Worm (Caenorhabditis elegans): ENCODE data around the gene col-177.

The col-177 gene

ce11 chrX:11042777-11043176 is 41.1 kb upstream of the col-177 start, which contains the start of gene C09F12.3:
TSS of gene C09F12.3 (minus strand) at chrX:11042877.
- TF ChIP-seq akir-1 (GFP tag; optimal IDR thresholded peaks at IDR 0.05) (no peak), lag-1 (GFP tag; IDR thresholded peaks at IDR 0.05) (no peak), zim-3 (tag; optimal IDR thresholded peaks at IDR 0.05) (no peak), rcor-1 (GFP tag; IDR thresholded peaks at IDR 0.05) (no peak), hrde-1 (tag; optimal IDR thresholded peaks at IDR 0.05; ENCODE audit: borderline replicate concordance) (no peak), nhr-80 (tag; optimal IDR thresholded peaks at IDR 0.05) (no peak), unc-130 (GFP tag; optimal IDR thresholded peaks at IDR 0.05) (no peak), C17E4.6 (GFP tag; IDR thresholded peaks at IDR 0.05) (no peak), madf-10 (tag; optimal IDR thresholded peaks at IDR 0.05) (no peak), tbx-9 (tag; optimal IDR thresholded peaks at IDR 0.05; ENCODE audit: borderline replicate concordance) (no peak), ztf-3 (GFP tag; optimal IDR thresholded peaks at IDR 0.05) (no peak), F22D6.2 (tag; optimal IDR thresholded peaks at IDR 0.05) (no peak), madf-6 (GFP tag; IDR thresholded peaks at IDR 0.05) (no peak), ZK185.1 (tag; optimal IDR thresholded peaks at IDR 0.05; ENCODE audit: poor library complexity, severe bottlenecking) (no peak), gei-17 (GFP tag; optimal IDR thresholded peaks at IDR 0.05) (no peak), T26A5.8 (tag; optimal IDR thresholded peaks at IDR 0.05) (no peak)

- TF ChIP-seq mcd-1 (GFP tag; IDR thresholded peaks at IDR 0.05) (no peak), K11D2.4 (GFP tag; IDR thresholded peaks at IDR 0.05) (no peak), snpc-3.4 (tag; optimal IDR thresholded peaks at IDR 0.05) (no peak), zim-3 (tag; optimal IDR thresholded peaks at IDR 0.05) (no peak), B0261.1 (tag; optimal IDR thresholded peaks at IDR 0.05) (no peak), nhr-27 (tag; optimal IDR thresholded peaks at IDR 0.05) (no peak), rec-8 (tag; optimal IDR thresholded peaks at IDR 0.05) (no peak), ztf-26 (tag; optimal IDR thresholded peaks at IDR 0.05) (no peak), ztf-22 (GFP tag; optimal IDR thresholded peaks at IDR 0.05) (no peak), mel-28 (tag; optimal IDR thresholded peaks at IDR 0.05; ENCODE audit: borderline replicate concordance) (no peak)
Observed at ce11 chrX:11038221-11038620, 36.6 kb upstream of the col-177 start.

ce11 chrX:11036114-11037087 is 34.8 kb upstream of the col-177 start:
- TF ChIP-seq nhr-80 (tag; optimal IDR thresholded peaks at IDR 0.05) (peak; percentile 53), attf-3 (GFP tag; conservative IDR thresholded peaks at IDR 0.05) (no peak), hmg-1.2 (GFP tag; IDR thresholded peaks at IDR 0.05) (peak; percentile 20; the same call in 1 of the 2 replicates)

ce11 chrX:11035563-11035962 is 33.9 kb upstream of the col-177 start:
- no peak for TF ChIP-seq egl-18 (GFP tag; IDR thresholded peaks at IDR 0.05)
- TF ChIP-seq ceh-79 (tag; optimal IDR thresholded peaks at IDR 0.05), result no peak
- no peak for TF ChIP-seq sea-2 (GFP tag; IDR thresholded peaks at IDR 0.05)
- no peak for TF ChIP-seq F57C9.4 (tag; optimal IDR thresholded peaks at IDR 0.05)
- TF ChIP-seq zim-3 (tag; optimal IDR thresholded peaks at IDR 0.05), result no peak
- no peak for TF ChIP-seq nfya-2 (GFP tag; IDR thresholded peaks at IDR 0.05)
- no peak for TF ChIP-seq pbrm-1 (GFP tag; IDR thresholded peaks at IDR 0.05)
- no peak for TF ChIP-seq aptf-2 (GFP tag; conservative IDR thresholded peaks at IDR 0.05)
- TF ChIP-seq sptf-2 (GFP tag; optimal IDR thresholded peaks at IDR 0.05), result no peak
- no peak for TF ChIP-seq F22D6.2 (tag; optimal IDR thresholded peaks at IDR 0.05)
- TF ChIP-seq B0035.1 (tag; optimal IDR thresholded peaks at IDR 0.05), result no peak
- no peak for TF ChIP-seq ceh-100 (GFP tag; IDR thresholded peaks at IDR 0.05)
- TF ChIP-seq F52B5.7 (tag; optimal IDR thresholded peaks at IDR 0.05), result no peak
- TF ChIP-seq somi-1 (GFP tag; optimal IDR thresholded peaks at IDR 0.05), result no peak
- TF ChIP-seq nfya-1 (tag; optimal IDR thresholded peaks at IDR 0.05; ENCODE audit: borderline replicate concordance, insufficient read depth), result no peak
- TF ChIP-seq ekl-4 (GFP tag; IDR thresholded peaks at IDR 0.05), result no peak
- no peak for TF ChIP-seq xnd-1 (tag; optimal IDR thresholded peaks at IDR 0.05)
- no peak for TF ChIP-seq egrh-3 (GFP tag; IDR thresholded peaks at IDR 0.05)
